Worm (Caenorhabditis elegans): ENCODE measurements around the gene F42G2.2.
A peak's percentile ranks its signal among the peaks of the same experiment; 100 is the strongest.

F42G2.2 gene

DNA sequence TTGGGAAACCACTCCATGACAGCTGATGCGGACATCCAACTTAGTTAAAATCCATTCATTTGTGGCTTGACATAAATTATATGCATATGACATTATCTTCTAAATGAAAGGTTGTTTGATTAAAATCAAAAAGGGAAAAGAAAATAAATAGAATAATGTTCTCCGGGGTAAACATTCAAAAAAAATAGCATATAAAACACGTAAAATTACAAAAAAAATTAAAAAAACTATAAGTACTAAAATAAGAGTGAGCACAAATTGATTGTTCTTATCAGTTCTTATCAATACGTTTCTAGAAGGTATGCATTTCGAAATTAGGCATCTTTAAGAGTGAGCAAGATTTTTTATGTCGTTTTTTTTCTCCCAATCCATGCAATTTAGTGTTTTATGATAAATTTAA is 9.4 kb upstream of the F42G2.2 start, which contains the start of gene fbxa-182:
Gene fbxa-182 (minus strand): TSS at position 101 of the 400 bp plus-strand sequence.
- no peak for TF ChIP-seq mec-3 (tag; optimal IDR thresholded peaks at IDR 0.05; ENCODE audit: borderline replicate concordance)
- TF ChIP-seq unc-42 (tag; optimal IDR thresholded peaks at IDR 0.05): no peak
- TF ChIP-seq pha-2 (tag; optimal IDR thresholded peaks at IDR 0.05): no peak
- TF ChIP-seq sox-2 (GFP tag; IDR thresholded peaks at IDR 0.05): no peak
- no peak for TF ChIP-seq ref-2 (tag; optimal IDR thresholded peaks at IDR 0.05)
- no peak for TF ChIP-seq fkh-10 (GFP tag; optimal IDR thresholded peaks at IDR 0.05)
- no peak for TF ChIP-seq ceh-45 (GFP tag; IDR thresholded peaks at IDR 0.05)
- no peak for TF ChIP-seq tbx-2 (tag; optimal IDR thresholded peaks at IDR 0.05)
- no peak for TF ChIP-seq elt-2 (tag; optimal IDR thresholded peaks at IDR 0.05)
- no peak for TF ChIP-seq pax-1 (tag; optimal IDR thresholded peaks at IDR 0.05)
- TF ChIP-seq sdc-2 (tag; optimal IDR thresholded peaks at IDR 0.05): no peak
- TF ChIP-seq hlh-8 (tag; optimal IDR thresholded peaks at IDR 0.05): no peak
- TF ChIP-seq nfya-1 (tag; optimal IDR thresholded peaks at IDR 0.05): no peak
- no peak for TF ChIP-seq nhr-11 (tag; optimal IDR thresholded peaks at IDR 0.05)
- TF ChIP-seq ahr-1 (tag; optimal IDR thresholded peaks at IDR 0.05): no peak
- no peak for TF ChIP-seq pat-9 (tag; optimal IDR thresholded peaks at IDR 0.05)
- TF ChIP-seq hlh-30 (tag; optimal IDR thresholded peaks at IDR 0.05; ENCODE audit: insufficient read depth): no peak
- TF ChIP-seq C08G9.2 (tag; optimal IDR thresholded peaks at IDR 0.05): no peak
- TF ChIP-seq Y22D7AL.16 (tag; optimal IDR thresholded peaks at IDR 0.05): no peak

DNA sequence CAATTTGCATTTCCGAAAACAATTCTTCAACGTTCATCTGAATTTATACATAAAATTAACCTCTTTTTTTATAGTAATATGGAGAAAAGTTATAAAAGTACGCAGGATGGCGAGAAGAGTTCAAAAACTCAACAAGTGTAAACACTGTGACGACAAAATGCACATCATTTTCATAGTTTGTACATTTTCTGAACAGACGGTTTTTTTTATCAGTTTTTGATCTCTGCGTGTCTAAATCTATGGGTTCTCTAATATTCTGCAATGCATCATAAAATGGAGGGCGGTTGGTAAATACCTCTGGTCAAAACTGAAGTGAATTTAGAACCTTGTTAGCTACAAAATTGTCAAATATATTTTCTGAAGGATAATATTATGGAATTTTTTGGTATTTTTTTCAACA is 6.6 kb upstream of the F42G2.2 start, which contains the start of gene fbxa-4:
Gene fbxa-4 (minus strand): TSS at position 93 of the 400 bp plus-strand sequence.
- no peak for TF ChIP-seq rnt-1 (tag; optimal IDR thresholded peaks at IDR 0.05)
- TF ChIP-seq fax-1 (tag; optimal IDR thresholded peaks at IDR 0.05): no peak
- no peak for TF ChIP-seq ceh-6 (GFP tag; optimal IDR thresholded peaks at IDR 0.05)
- TF ChIP-seq K09A11.1 (tag; optimal IDR thresholded peaks at IDR 0.05; ENCODE audit: insufficient read depth): no peak
- TF ChIP-seq mec-3 (tag; optimal IDR thresholded peaks at IDR 0.05; ENCODE audit: borderline replicate concordance): no peak
- no peak for TF ChIP-seq ceh-14 (tag; optimal IDR thresholded peaks at IDR 0.05)
- TF ChIP-seq ceh-31 (tag; optimal IDR thresholded peaks at IDR 0.05): no peak
- TF ChIP-seq pros-1 (tag; optimal IDR thresholded peaks at IDR 0.05): no peak
- TF ChIP-seq lin-11 (tag; optimal IDR thresholded peaks at IDR 0.05): no peak
- no peak for TF ChIP-seq ref-2 (tag; optimal IDR thresholded peaks at IDR 0.05)

DNA sequence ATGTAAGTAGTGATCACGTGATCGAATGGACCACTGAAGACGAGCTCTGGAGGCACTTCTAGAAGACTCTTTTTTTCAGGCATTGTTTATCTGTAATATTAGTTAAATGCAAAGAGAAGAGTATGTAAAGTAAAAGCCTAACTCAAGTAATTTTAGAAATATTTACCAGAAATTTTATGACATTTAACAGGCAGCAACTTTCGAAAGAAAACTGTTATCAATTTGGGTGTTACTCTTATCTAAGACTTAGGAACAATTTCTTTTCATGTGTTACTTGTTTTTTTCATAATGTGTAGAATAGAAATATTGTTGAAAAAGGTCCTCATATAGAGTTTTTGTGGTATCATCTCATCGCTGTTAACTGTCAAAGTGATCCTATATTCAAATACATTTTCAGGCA is 4.1 kb upstream of the F42G2.2 start, which contains the start of the genes F42G2.5 and F42G2.7:
Gene F42G2.5 (minus strand): TSS at position 101 of the 400 bp plus-strand sequence.
Gene F42G2.7 (plus strand): TSS at position 270 of the 400 bp plus-strand sequence.
- no peak for TF ChIP-seq zip-5 (tag; optimal IDR thresholded peaks at IDR 0.05)
- no peak for TF ChIP-seq lin-11 (tag; optimal IDR thresholded peaks at IDR 0.05)
- no peak for TF ChIP-seq nhr-232 (tag; optimal IDR thresholded peaks at IDR 0.05)
- no peak for TF ChIP-seq ceh-31 (tag; optimal IDR thresholded peaks at IDR 0.05)
- TF ChIP-seq tbx-2 (tag; optimal IDR thresholded peaks at IDR 0.05): no peak

DNA sequence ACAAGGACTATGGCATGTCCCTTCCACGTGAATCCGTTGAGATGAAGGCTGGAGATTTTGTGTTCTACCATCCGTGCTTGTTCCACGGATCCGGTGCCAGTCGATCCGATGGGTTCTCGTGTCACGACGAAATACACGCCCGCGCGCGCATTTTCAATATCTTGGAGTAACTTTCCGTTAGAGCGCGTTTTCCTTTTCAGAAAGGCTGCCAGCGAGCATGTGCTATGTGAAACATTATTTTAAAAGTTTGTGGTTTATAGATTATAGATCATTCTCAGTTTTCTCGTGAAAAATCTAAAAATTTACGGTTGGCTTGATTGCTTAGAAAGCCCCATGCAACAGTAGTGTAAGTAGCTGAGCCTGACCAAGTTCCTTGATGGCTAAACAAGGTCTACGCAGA is 3.2 kb upstream of the F42G2.2 start, which contains the start of gene fbxc-20:
Gene fbxc-20 (plus strand): TSS at position 301 of the 400 bp plus-strand sequence.
- TF ChIP-seq dmd-4 (tag; optimal IDR thresholded peaks at IDR 0.05; ENCODE audit: borderline replicate concordance) (no peak), sdc-2 (tag; optimal IDR thresholded peaks at IDR 0.05) (no peak), npax-4 (tag; optimal IDR thresholded peaks at IDR 0.05) (no peak), nhr-232 (tag; optimal IDR thresholded peaks at IDR 0.05) (no peak)

DNA sequence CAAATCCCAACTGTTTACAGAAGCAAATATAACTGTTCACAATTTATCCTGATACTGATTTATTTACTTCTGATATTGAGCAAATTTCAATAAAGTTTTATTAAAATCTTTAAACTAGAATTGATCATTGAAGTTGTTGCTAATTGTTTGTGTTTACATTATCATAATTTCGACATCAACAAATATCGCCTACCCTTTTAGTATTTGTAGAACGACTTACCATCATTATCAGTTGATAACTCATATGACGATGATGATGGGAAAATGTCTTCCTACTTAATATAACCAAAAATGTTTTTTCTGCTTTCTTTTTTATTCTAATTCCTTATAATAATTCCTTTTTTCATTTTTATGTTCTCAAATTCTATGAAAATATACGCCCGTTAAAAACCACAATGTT is 1.3 kb upstream of the F42G2.2 start:
- TF ChIP-seq elt-2 (tag; optimal IDR thresholded peaks at IDR 0.05): peak; percentile 21
- no peak for TF ChIP-seq sox-2 (GFP tag; IDR thresholded peaks at IDR 0.05)

DNA sequence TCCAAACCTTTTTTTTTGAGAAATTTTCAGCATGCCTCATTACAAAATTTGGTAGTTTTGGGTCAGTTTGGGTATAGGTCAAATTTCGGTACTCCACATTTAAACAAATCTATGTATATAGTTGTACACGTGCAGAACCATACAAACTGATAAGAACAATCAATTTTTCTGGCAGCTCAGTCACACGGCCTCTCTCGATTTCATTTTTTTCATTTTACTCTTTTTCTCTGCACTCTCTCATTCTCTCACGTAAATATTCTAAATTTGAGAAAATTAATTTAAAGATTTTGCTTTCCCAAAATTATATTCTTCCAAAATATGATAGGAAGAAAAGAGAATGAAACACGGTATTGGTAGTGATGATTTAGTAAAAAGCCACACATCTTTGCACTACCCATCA is 820 bp upstream of the F42G2.2 start:
- TF ChIP-seq elt-2 (tag; optimal IDR thresholded peaks at IDR 0.05): peak; percentile 24
- no peak for TF ChIP-seq lin-11 (tag; optimal IDR thresholded peaks at IDR 0.05)
